Worm (Caenorhabditis elegans) whole organism, young adult: ENCODE results near the gene F08F8.11.

Experiments
- F57A8.1 ChIP-seq: fragments of 200-800 bp; sonication (Bioruptor generic); optimal IDR thresholded peaks from 2 replicates; lab custom pipeline; 2018; ENCODE audit warnings: mild to moderate bottlenecking, missing genetic modification characterization, moderate library complexity, missing compliant biosample characterization
- madf-6 ChIP-seq: fragments of 200-800 bp; sonication (Bioruptor generic); IDR thresholded peaks from 2 replicates; pipeline ENCODE4 v1.3.6; 2022; ENCODE audit warnings: missing genetic modification reagents, missing genetic modification characterization, missing compliant biosample characterization
- madf-8 ChIP-seq: fragments of 200-800 bp; sonication (Bioruptor generic); conservative IDR thresholded peaks from 2 replicates; pipeline ENCODE4 v1.3.6; 2022; ENCODE audit warnings: missing genetic modification reagents, missing genetic modification characterization, missing compliant biosample characterization
- mes-4 ChIP-seq: sonication (generic microtip); optimal IDR thresholded peaks from 2 replicates; lab custom pipeline; 2016; ENCODE audit warnings: missing genotype, missing genetic modification characterization, missing compliant biosample characterization
- snpc-4 ChIP-seq, 5 experiments: fragments of 150-350 bp in 1 of 5; sonication (generic microtip) in 4 of 5; optimal IDR thresholded peaks; 2 replicates each; lab custom pipeline; 2014 to 2018; ENCODE audit warnings: missing genetic modification characterization in 5 of 5, missing biosample characterization in 3 of 5, antibody characterized with exemption in 2 of 5, mild to moderate bottlenecking in 2 of 5, missing compliant biosample characterization in 2 of 5, missing genotype in 2 of 5, moderate library complexity in 2 of 5, missing genetic modification reagents in 1 of 5
- tlf-1 ChIP-seq: fragments of 200-800 bp; sonication (Bioruptor generic); optimal IDR thresholded peaks from 2 replicates; lab custom pipeline; 2018; ENCODE audit warnings: mild to moderate bottlenecking, missing genetic modification characterization, missing compliant biosample characterization
- unc-62 ChIP-seq: fragments of 150-350 bp; optimal IDR thresholded peaks from 2 replicates; lab custom pipeline; 2014; ENCODE audit warnings: missing biosample characterization, missing genetic modification reagents, missing genetic modification characterization
- ztf-26 ChIP-seq: sonication (generic microtip); optimal IDR thresholded peaks from 2 replicates; lab custom pipeline; 2017; ENCODE audit warnings: missing genetic modification characterization, missing compliant biosample characterization

- TF ChIP-seq madf-8 (GFP tag; lab: Robert Waterston, UW) (no peak), ztf-26 (tag; lab: Kevin White, UChicago) (no peak), madf-6 (no peak), tlf-1 (GFP tag; lab: Kevin White, UChicago) (no peak), snpc-4 (GFP tag; optimal IDR thresholded peaks at IDR 0.05; lab: Kevin White, UChicago) (no peak), snpc-4 (tag; optimal IDR thresholded peaks at IDR 0.05; lab: Kevin White, UChicago) (no peak), F57A8.1 (no peak), mes-4 (no peak), unc-62 (GFP tag; lab: Kevin White, UChicago) (no peak)
These were observed 8.2 kb downstream of the F08F8.11 start for ce11 chrIII:7373802-7374435.
